Worm (Caenorhabditis elegans) whole organism, midembryonic: ENCODE data around the gene C08B6.3.

Experiments
- T22C8.4 ChIP-seq: fragments of 200-800 bp; sonication (Bioruptor generic); IDR thresholded peaks from 2 replicates; pipeline ENCODE4 v1.3.6; 2022; ENCODE audit warnings: missing genetic modification characterization, missing compliant biosample characterization
- cog-1 ChIP-seq: sonication (generic microtip); optimal IDR thresholded peaks from 2 replicates; lab custom pipeline; 2016; ENCODE audit warnings: missing genetic modification characterization, missing compliant biosample characterization
- flt-1 ChIP-seq: fragments of 200-800 bp; sonication (Bioruptor generic); IDR thresholded peaks from 2 replicates; pipeline ENCODE4 v1.3.6; 2022; ENCODE audit warnings: missing genetic modification characterization, missing compliant biosample characterization
- klf-2 ChIP-seq: fragments of 200-800 bp; sonication (Bioruptor generic); conservative IDR thresholded peaks from 2 replicates; pipeline ENCODE4 v1.3.6; 2022; ENCODE audit warnings: missing genetic modification reagents, missing genetic modification characterization, missing compliant biosample characterization
- med-1 ChIP-seq: sonication (generic microtip); optimal IDR thresholded peaks from 2 replicates; lab custom pipeline; 2017; ENCODE audit warnings: missing genetic modification characterization, mild to moderate bottlenecking, missing compliant biosample characterization, antibody characterized with exemption, missing genetic modification reagents; ENCODE audit not compliant: insufficient read depth
- tab-1 ChIP-seq: fragments of 200-800 bp; sonication (Bioruptor generic); IDR thresholded peaks from 2 replicates; pipeline ENCODE4 v1.3.6; 2022; ENCODE audit warnings: missing genetic modification characterization, missing compliant biosample characterization
- ztf-23 ChIP-seq: fragments of 200-800 bp; sonication (Bioruptor generic); IDR thresholded peaks from 2 replicates; pipeline ENCODE4 v1.3.6; 2022; ENCODE audit warnings: missing genetic modification reagents, missing genetic modification characterization, missing compliant biosample characterization
- ztf-29 ChIP-seq: fragments of 200-800 bp; sonication (Bioruptor generic); IDR thresholded peaks from 2 replicates; pipeline ENCODE4 v1.3.6; 2022; ENCODE audit warnings: missing genetic modification reagents, missing genetic modification characterization, missing compliant biosample characterization

- TF ChIP-seq cog-1 (tag; lab: Kevin White, UChicago) (no peak), ztf-23 (GFP tag; lab: Robert Waterston, UW) (no peak), T22C8.4 (GFP tag; lab: Robert Waterston, UW) (no peak), flt-1 (GFP tag; lab: Robert Waterston, UW) (no peak), med-1 (GFP tag; lab: Kevin White, UChicago) (no peak), tab-1 (GFP tag; lab: Robert Waterston, UW) (no peak), ztf-29 (no peak), klf-2 (GFP tag; lab: Robert Waterston, UW) (no peak)
Observed at ce11 chrV:10122670-10123069, 10.6 kb upstream of the C08B6.3 start, which contains the start of gene srxa-19.
